Worm (Caenorhabditis elegans) whole organism, L1 larva: ENCODE data around the gene F11G11.13.

Source experiments
- F16B12.6 ChIP-seq: fragments of 150-350 bp; optimal IDR thresholded peaks from 2 replicates; lab custom pipeline; 2014; ENCODE audit warnings: missing biosample characterization, missing genetic modification characterization
- aly-2 ChIP-seq: fragments of 150-350 bp; optimal IDR thresholded peaks from 2 replicates; lab custom pipeline; 2014; ENCODE audit warnings: missing biosample characterization, missing genetic modification characterization
- blmp-1 ChIP-seq: fragments of 150-350 bp; optimal IDR thresholded peaks from 2 replicates; lab custom pipeline; 2014; ENCODE audit warnings: missing biosample characterization, missing genetic modification characterization
- ceh-8 ChIP-seq: fragments of 200-800 bp; sonication (Bioruptor generic); optimal IDR thresholded peaks from 2 replicates; lab custom pipeline; 2018; ENCODE audit warnings: mild to moderate bottlenecking, missing genetic modification characterization, moderate library complexity, missing compliant biosample characterization
- ceh-82 ChIP-seq, 3 experiments: fragments of 150-350 bp in 1 of 3; sonication (generic microtip) in 2 of 3; optimal IDR thresholded peaks; 2 replicates each; lab custom pipeline; 2014 to 2017; ENCODE audit warnings: missing biosample characterization in 3 of 3, missing genetic modification characterization in 3 of 3
- dsc-1 ChIP-seq: sonication (generic microtip); optimal IDR thresholded peaks from 2 replicates; lab custom pipeline; 2016; ENCODE audit warnings: mild to moderate bottlenecking, missing genetic modification characterization, missing compliant biosample characterization
- efl-1 ChIP-seq, 4 experiments: fragments of 150-350 bp; optimal IDR thresholded peaks in 3 of 4; peaks in 1 of 4; 1 replicate in 1 of 4; 2 replicates in 3 of 4; lab custom pipeline; 2014; ENCODE audit warnings: missing biosample characterization in 2 of 4, missing genetic modification characterization in 2 of 4, missing genetic modification reagents in 2 of 4
- efl-3 ChIP-seq: fragments of 200-800 bp; sonication (Bioruptor generic); optimal IDR thresholded peaks from 2 replicates; lab custom pipeline; 2018; ENCODE audit warnings: mild to moderate bottlenecking, missing genetic modification characterization, missing compliant biosample characterization
- egl-13 ChIP-seq: sonication (generic microtip); optimal IDR thresholded peaks from 2 replicates; lab custom pipeline; 2016; ENCODE audit warnings: missing genotype, missing genetic modification reagents, missing genetic modification characterization, missing compliant biosample characterization
- elt-2 ChIP-seq: sonication (generic microtip); optimal IDR thresholded peaks from 2 replicates; lab custom pipeline; 2016; ENCODE audit warnings: missing genetic modification characterization, mild to moderate bottlenecking, inconsistent platforms, missing compliant biosample characterization, missing genetic modification reagents
- elt-3 ChIP-seq, 6 experiments: fragments of 150-350 bp in 1 of 6; sonication (generic microtip); optimal IDR thresholded peaks; 2 replicates each; lab custom pipeline; 2017 to 2018; ENCODE audit warnings: missing biosample characterization in 6 of 6, missing genetic modification characterization in 6 of 6, inconsistent platforms in 1 of 6
- fkh-10 ChIP-seq: sonication (generic microtip); optimal IDR thresholded peaks from 2 replicates; lab custom pipeline; 2017; ENCODE audit warnings: missing biosample characterization, missing genetic modification reagents, missing genetic modification characterization
- fkh-4 ChIP-seq: sonication (generic microtip); optimal IDR thresholded peaks from 2 replicates; lab custom pipeline; 2016; ENCODE audit warnings: missing compliant biosample characterization, missing genetic modification characterization, borderline replicate concordance
- fos-1 ChIP-seq: fragments of 150-350 bp; optimal IDR thresholded peaks from 2 replicates; lab custom pipeline; 2014; ENCODE audit warnings: missing biosample characterization, missing genetic modification characterization
- hlh-17 ChIP-seq: fragments of 200-800 bp; sonication (Bioruptor generic); optimal IDR thresholded peaks from 2 replicates; lab custom pipeline; 2018; ENCODE audit warnings: missing genetic modification characterization, mild to moderate bottlenecking, missing compliant biosample characterization, moderate library complexity, borderline replicate concordance
- hlh-4 ChIP-seq: sonication (generic microtip); optimal IDR thresholded peaks from 2 replicates; lab custom pipeline; 2016; ENCODE audit warnings: mild to moderate bottlenecking, missing genetic modification characterization, missing compliant biosample characterization
- hpl-2 ChIP-seq: fragments of 150-350 bp; optimal IDR thresholded peaks from 2 replicates; lab custom pipeline; 2014; ENCODE audit warnings: missing biosample characterization, missing genetic modification reagents, missing genetic modification characterization
- isw-1 ChIP-seq: fragments of 200-800 bp; sonication (Bioruptor generic); IDR thresholded peaks from 2 replicates; pipeline ENCODE4 v1.3.6; 2022; ENCODE audit warnings: missing genetic modification characterization, missing compliant biosample characterization
- jun-1 ChIP-seq: fragments of 150-350 bp; optimal IDR thresholded peaks from 2 replicates; lab custom pipeline; 2014; ENCODE audit warnings: missing biosample characterization, missing genetic modification reagents, missing genetic modification characterization
- lin-14 ChIP-seq: fragments of 200-800 bp; sonication (Bioruptor generic); optimal IDR thresholded peaks from 2 replicates; lab custom pipeline; 2018; ENCODE audit warnings: mild to moderate bottlenecking, missing genetic modification characterization, moderate library complexity, missing compliant biosample characterization
- lin-15B ChIP-seq: fragments of 150-350 bp; sonication (generic microtip); optimal IDR thresholded peaks from 3 replicates; lab custom pipeline; 2014; ENCODE audit warnings: missing biosample characterization, missing genetic modification characterization
- lin-35 ChIP-seq, 2 experiments: fragments of 150-350 bp; optimal IDR thresholded peaks; 2 replicates each; lab custom pipeline; 2014; ENCODE audit warnings: missing biosample characterization in 2 of 2, missing genetic modification characterization in 2 of 2, missing genetic modification reagents in 2 of 2
- lsy-2 ChIP-seq, 2 experiments: fragments of 150-350 bp; optimal IDR thresholded peaks; 2 replicates each; lab custom pipeline; 2014; ENCODE audit warnings: missing biosample characterization in 2 of 2, missing genetic modification characterization in 2 of 2
- mef-2 ChIP-seq: fragments of 150-350 bp; optimal IDR thresholded peaks from 2 replicates; lab custom pipeline; 2014; ENCODE audit warnings: missing biosample characterization, missing genetic modification characterization
- nhr-11 ChIP-seq: fragments of 150-350 bp; optimal IDR thresholded peaks from 2 replicates; lab custom pipeline; 2014; ENCODE audit warnings: missing biosample characterization, missing genetic modification characterization
- nhr-12 ChIP-seq: sonication (generic microtip); optimal IDR thresholded peaks from 2 replicates; lab custom pipeline; 2017; ENCODE audit warnings: missing biosample characterization, missing genetic modification characterization
- nhr-237 ChIP-seq: fragments of 150-350 bp; optimal IDR thresholded peaks from 2 replicates; lab custom pipeline; 2014; ENCODE audit warnings: missing biosample characterization, missing genetic modification characterization
- nhr-28 ChIP-seq: fragments of 150-350 bp; optimal IDR thresholded peaks from 2 replicates; lab custom pipeline; 2014; ENCODE audit warnings: missing biosample characterization, missing genetic modification characterization
- nhr-71 ChIP-seq: sonication (generic microtip); optimal IDR thresholded peaks from 2 replicates; lab custom pipeline; 2016; ENCODE audit warnings: mild to moderate bottlenecking, missing genetic modification characterization, moderate library complexity, missing compliant biosample characterization
- nhr-76 ChIP-seq: sonication (generic microtip); optimal IDR thresholded peaks from 2 replicates; lab custom pipeline; 2017; ENCODE audit warnings: missing biosample characterization, missing genetic modification characterization
- nhr-77 ChIP-seq: fragments of 150-350 bp; optimal IDR thresholded peaks from 2 replicates; lab custom pipeline; 2014; ENCODE audit warnings: missing biosample characterization, missing genetic modification characterization
- nhr-85 ChIP-seq: sonication (generic microtip); peaks from one replicate; lab custom pipeline; 2016; ENCODE audit warnings: missing genetic modification characterization, inconsistent platforms, missing compliant biosample characterization
- rnt-1 ChIP-seq: sonication (generic microtip); optimal IDR thresholded peaks from 2 replicates; lab custom pipeline; 2016; ENCODE audit warnings: mild to moderate bottlenecking, missing genetic modification characterization, moderate library complexity, missing compliant biosample characterization
- snu-23 ChIP-seq: sonication (generic microtip); optimal IDR thresholded peaks from 2 replicates; lab custom pipeline; 2016; ENCODE audit warnings: missing genetic modification characterization, missing compliant biosample characterization
- sox-4 ChIP-seq: sonication (generic microtip); optimal IDR thresholded peaks from 2 replicates; lab custom pipeline; 2016; ENCODE audit warnings: missing genetic modification characterization, missing compliant biosample characterization
- sup-37 ChIP-seq: fragments of 200-800 bp; sonication (Bioruptor generic); optimal IDR thresholded peaks from 2 replicates; lab custom pipeline; 2018; ENCODE audit warnings: mild to moderate bottlenecking, missing genetic modification characterization, missing compliant biosample characterization
- unc-130 ChIP-seq: fragments of 150-350 bp; optimal IDR thresholded peaks from 2 replicates; lab custom pipeline; 2017; ENCODE audit warnings: missing biosample characterization, missing genetic modification characterization, inconsistent platforms
- unc-62 ChIP-seq: fragments of 150-350 bp; optimal IDR thresholded peaks from 2 replicates; lab custom pipeline; 2014; ENCODE audit warnings: missing biosample characterization, missing genetic modification reagents, missing genetic modification characterization
- unc-86 ChIP-seq: sonication (generic microtip); optimal IDR thresholded peaks from 2 replicates; lab custom pipeline; 2016; ENCODE audit warnings: missing genetic modification characterization, missing compliant biosample characterization
- xbp-1 ChIP-seq: sonication (generic microtip); optimal IDR thresholded peaks from 2 replicates; lab custom pipeline; 2016; ENCODE audit warnings: missing genetic modification characterization, missing compliant biosample characterization
- zip-4 ChIP-seq: fragments of 200-800 bp; sonication (Bioruptor generic); optimal IDR thresholded peaks from 2 replicates; lab custom pipeline; 2018; ENCODE audit warnings: mild to moderate bottlenecking, missing genetic modification characterization, moderate library complexity, missing compliant biosample characterization
- ztf-11 ChIP-seq, 2 experiments: sonication (generic microtip); optimal IDR thresholded peaks; 2 replicates each; lab custom pipeline; 2016 to 2017; ENCODE audit warnings: missing genetic modification characterization in 2 of 2, missing biosample characterization in 1 of 2, missing compliant biosample characterization in 1 of 2

Gene F11G11.13

ce11 chrII:4856113-4856512 is 19.9 kb downstream of the F11G11.13 start (continued):
- TF ChIP-seq unc-62 (GFP tag; lab: Kevin White, UChicago) (no peak), elt-3 (tag; optimal IDR thresholded peaks at IDR 0.05; lab: Kevin White, UChicago) (peak in 1 of 6 experiments; percentile 56), nhr-76 (tag; lab: Kevin White, UChicago) (no peak), zip-4 (GFP tag; lab: Kevin White, UChicago) (peak; percentile 76), nhr-71 (tag; lab: Kevin White, UChicago) (peak; percentile 64), fos-1 (tag; lab: Kevin White, UChicago) (no peak), efl-3 (GFP tag; lab: Kevin White, UChicago) (no peak), blmp-1 (peak; percentile 53), dsc-1 (tag; lab: Kevin White, UChicago) (peak; percentile 70), snu-23 (peak; percentile 30), unc-86 (no peak), nhr-237 (tag; lab: Kevin White, UChicago) (no peak), jun-1 (tag; lab: Kevin White, UChicago) (no peak), unc-130 (tag; lab: Kevin White, UChicago) (no peak), egl-13 (no peak), lsy-2 (tag; optimal IDR thresholded peaks at IDR 0.05; lab: Kevin White, UChicago) (peak in 1 of 2 experiments; percentile 34), lin-35 (GFP tag; optimal IDR thresholded peaks at IDR 0.05; lab: Kevin White, UChicago) (peak in 1 of 2 experiments; percentile 58), nhr-28 (tag; lab: Kevin White, UChicago) (no peak), hlh-4 (tag; lab: Kevin White, UChicago) (no peak), ceh-8 (no peak), ztf-11 (tag; optimal IDR thresholded peaks at IDR 0.05; lab: Kevin White, UChicago) (no peak), elt-2 (tag; lab: Kevin White, UChicago) (peak; percentile 11), nhr-11 (tag; lab: Kevin White, UChicago) (no peak), sox-4 (tag; lab: Kevin White, UChicago) (peak; percentile 26), F16B12.6 (no peak), nhr-12 (tag; lab: Kevin White, UChicago) (no peak), hlh-17 (GFP tag; lab: Kevin White, UChicago) (no peak), lin-15B (tag; lab: Kevin White, UChicago) (no peak), fkh-4 (tag; lab: Kevin White, UChicago) (no peak), nhr-85 (tag; lab: Kevin White, UChicago) (peak; percentile 88)

- TF ChIP-seq lin-35 (GFP tag; optimal IDR thresholded peaks at IDR 0.05; lab: Kevin White, UChicago) = no peak
- TF ChIP-seq efl-1 (optimal IDR thresholded peaks at IDR 0.05; lab: Kevin White, UChicago) = peak in 1 of 2 experiments; percentile 14
- no peak for TF ChIP-seq efl-1 (GFP tag; optimal IDR thresholded peaks at IDR 0.05 in 1 of 2; lab: Kevin White, UChicago)
- TF ChIP-seq nhr-71 (tag; lab: Kevin White, UChicago) = no peak
- TF ChIP-seq rnt-1 (tag; lab: Kevin White, UChicago) = peak; percentile 5
- no peak for TF ChIP-seq sup-37 (GFP tag; lab: Kevin White, UChicago)
- no peak for TF ChIP-seq xbp-1 (tag; lab: Kevin White, UChicago)
- no peak for TF ChIP-seq nhr-77 (tag; lab: Kevin White, UChicago)
- no peak for TF ChIP-seq aly-2 (tag; lab: Kevin White, UChicago)
- TF ChIP-seq isw-1 = 0 out of 2 replicates have a peak, but pooled peaks have one; percentile 1
- TF ChIP-seq mef-2 = no peak
- TF ChIP-seq efl-3 (GFP tag; lab: Kevin White, UChicago) = no peak
- TF ChIP-seq lin-14 (GFP tag; lab: Kevin White, UChicago) = peak; percentile 65
- no peak for TF ChIP-seq hpl-2
- no peak for TF ChIP-seq fkh-10 (GFP tag; lab: Kevin White, UChicago)
- TF ChIP-seq ceh-82 (tag; optimal IDR thresholded peaks at IDR 0.05; lab: Kevin White, UChicago) = no peak
Measured at ce11 chrII:4855489-4855888, 20.5 kb downstream of the F11G11.13 start.
